Worm (Caenorhabditis elegans) whole organism, mixed stage, embryonic: ENCODE measurements around the gene gst-29.

Experiments
- M03D4.4 ChIP-seq: sonication (generic microtip); optimal IDR thresholded peaks from 2 replicates; lab custom pipeline; 2017; ENCODE audit warnings: mild to moderate bottlenecking, missing genetic modification characterization, missing compliant biosample characterization
- bed-3 ChIP-seq: fragments of 200-800 bp; sonication (Bioruptor generic); optimal IDR thresholded peaks from 3 replicates; lab custom pipeline; 2018; ENCODE audit warnings: mild to moderate bottlenecking, missing genetic modification characterization, moderate library complexity, missing compliant biosample characterization
- ceh-39 ChIP-seq: fragments of 150-350 bp; optimal IDR thresholded peaks from 2 replicates; lab custom pipeline; 2014; ENCODE audit warnings: missing biosample characterization, missing genetic modification characterization
- ceh-43 ChIP-seq: fragments of 200-800 bp; sonication (Bioruptor generic); optimal IDR thresholded peaks from 2 replicates; lab custom pipeline; 2018; ENCODE audit warnings: mild to moderate bottlenecking, missing genetic modification characterization, moderate library complexity, missing compliant biosample characterization
- ces-1 ChIP-seq: fragments of 150-350 bp; optimal IDR thresholded peaks from 2 replicates; lab custom pipeline; 2014; ENCODE audit warnings: missing biosample characterization, missing genetic modification reagents, missing genetic modification characterization
- cnd-1 ChIP-seq: fragments of 200-800 bp; sonication (Bioruptor generic); optimal IDR thresholded peaks from 2 replicates; lab custom pipeline; 2018; ENCODE audit warnings: mild to moderate bottlenecking, missing genetic modification characterization, missing compliant biosample characterization
- drap-1 ChIP-seq: fragments of 200-800 bp; sonication (Bioruptor generic); optimal IDR thresholded peaks from 3 replicates; lab custom pipeline; 2018; ENCODE audit warnings: mild to moderate bottlenecking, missing genetic modification characterization, missing compliant biosample characterization
- elt-1 ChIP-seq: sonication (generic microtip); optimal IDR thresholded peaks from 2 replicates; lab custom pipeline; 2017; ENCODE audit warnings: missing genetic modification characterization, mild to moderate bottlenecking, missing compliant biosample characterization, antibody characterized with exemption, moderate library complexity, borderline replicate concordance; ENCODE audit not compliant: insufficient read depth
- elt-3 ChIP-seq: fragments of 150-350 bp; optimal IDR thresholded peaks from 2 replicates; lab custom pipeline; 2014; ENCODE audit warnings: missing biosample characterization, missing genetic modification characterization
- flh-1 ChIP-seq: fragments of 200-800 bp; sonication (Bioruptor generic); optimal IDR thresholded peaks from 2 replicates; lab custom pipeline; 2018; ENCODE audit warnings: mild to moderate bottlenecking, missing genetic modification characterization, moderate library complexity, missing compliant biosample characterization
- ham-2 ChIP-seq: fragments of 200-800 bp; sonication (Bioruptor generic); optimal IDR thresholded peaks from 2 replicates; lab custom pipeline; 2018; ENCODE audit warnings: mild to moderate bottlenecking, missing genetic modification characterization, missing compliant biosample characterization
- hlh-1 ChIP-seq: fragments of 150-350 bp; optimal IDR thresholded peaks from 2 replicates; lab custom pipeline; 2014; ENCODE audit warnings: missing biosample characterization, missing genetic modification reagents, missing genetic modification characterization
- lin-13 ChIP-seq: fragments of 150-350 bp; optimal IDR thresholded peaks from 2 replicates; lab custom pipeline; 2014; ENCODE audit warnings: missing biosample characterization, missing genetic modification characterization
- lsy-2 ChIP-seq: fragments of 150-350 bp; optimal IDR thresholded peaks from 2 replicates; lab custom pipeline; 2014; ENCODE audit warnings: missing biosample characterization, missing genetic modification characterization
- mab-5 ChIP-seq: fragments of 150-350 bp; optimal IDR thresholded peaks from 2 replicates; lab custom pipeline; 2014; ENCODE audit warnings: missing biosample characterization, missing genetic modification characterization
- mep-1 ChIP-seq: fragments of 150-350 bp; optimal IDR thresholded peaks from 2 replicates; lab custom pipeline; 2017; ENCODE audit warnings: missing biosample characterization, missing genetic modification reagents, missing genetic modification characterization, inconsistent platforms
- mls-2 ChIP-seq: sonication (generic microtip); optimal IDR thresholded peaks from 2 replicates; lab custom pipeline; 2016; ENCODE audit warnings: mild to moderate bottlenecking, missing genetic modification characterization, moderate library complexity, missing compliant biosample characterization
- nhr-2 ChIP-seq: fragments of 150-350 bp; optimal IDR thresholded peaks from 2 replicates; lab custom pipeline; 2014; ENCODE audit warnings: missing biosample characterization, missing genetic modification characterization
- nhr-237 ChIP-seq: fragments of 150-350 bp; optimal IDR thresholded peaks from 2 replicates; lab custom pipeline; 2014; ENCODE audit warnings: missing biosample characterization, missing genetic modification characterization
- nhr-28 ChIP-seq: fragments of 150-350 bp; optimal IDR thresholded peaks from 2 replicates; lab custom pipeline; 2014; ENCODE audit warnings: missing biosample characterization, missing genetic modification characterization
- nhr-76 ChIP-seq: sonication (generic microtip); optimal IDR thresholded peaks from 2 replicates; lab custom pipeline; 2017; ENCODE audit warnings: missing biosample characterization, missing genetic modification characterization
- pha-4 ChIP-seq: fragments of 150-350 bp; optimal IDR thresholded peaks from 2 replicates; lab custom pipeline; 2018; ENCODE audit warnings: missing biosample characterization, missing genetic modification reagents, missing genetic modification characterization
- sem-2 ChIP-seq: fragments of 200-800 bp; sonication (Bioruptor generic); optimal IDR thresholded peaks from 2 replicates; lab custom pipeline; 2018; ENCODE audit warnings: mild to moderate bottlenecking, missing genetic modification characterization, missing compliant biosample characterization
- snpc-4 ChIP-seq: fragments of 150-350 bp; optimal IDR thresholded peaks from 2 replicates; lab custom pipeline; 2014; ENCODE audit warnings: missing biosample characterization, missing genetic modification characterization
- sptf-1 ChIP-seq: sonication (generic microtip); optimal IDR thresholded peaks from 2 replicates; lab custom pipeline; 2017; ENCODE audit warnings: mild to moderate bottlenecking, missing genetic modification characterization, moderate library complexity, missing compliant biosample characterization
- tbx-8 ChIP-seq: fragments of 200-800 bp; sonication (Bioruptor generic); optimal IDR thresholded peaks from 2 replicates; lab custom pipeline; 2018; ENCODE audit warnings: mild to moderate bottlenecking, missing genetic modification characterization, moderate library complexity, missing compliant biosample characterization
- unc-120 ChIP-seq: sonication (generic microtip); optimal IDR thresholded peaks from 2 replicates; lab custom pipeline; 2017; ENCODE audit warnings: missing genetic modification characterization, missing compliant biosample characterization; ENCODE audit not compliant: poor library complexity, severe bottlenecking
- unc-39 ChIP-seq: fragments of 150-350 bp; optimal IDR thresholded peaks from 2 replicates; lab custom pipeline; 2014; ENCODE audit warnings: missing biosample characterization, missing genetic modification characterization
- zip-8 ChIP-seq: fragments of 150-350 bp; optimal IDR thresholded peaks from 2 replicates; lab custom pipeline; 2014; ENCODE audit warnings: missing biosample characterization, missing genetic modification characterization
- ztf-11 ChIP-seq: fragments of 150-350 bp; optimal IDR thresholded peaks from 2 replicates; lab custom pipeline; 2014; ENCODE audit warnings: missing biosample characterization, missing genetic modification characterization

The gst-29 gene

ce11 chrII:15206234-15206633, 36.6 kb upstream of the gst-29 start:
- no peak for TF ChIP-seq ceh-43
- no peak for TF ChIP-seq mep-1 (tag; lab: Kevin White, UChicago)
- TF ChIP-seq nhr-28 (tag; lab: Kevin White, UChicago), result no peak
- TF ChIP-seq bed-3 (GFP tag; lab: Kevin White, UChicago), result no peak
- TF ChIP-seq sptf-1 (tag; lab: Kevin White, UChicago), result no peak
- no peak for TF ChIP-seq elt-3 (tag; lab: Kevin White, UChicago)
- TF ChIP-seq unc-120 (tag; lab: Kevin White, UChicago), result no peak
- TF ChIP-seq, all 35 proteins: peak for 0

ce11 chrII:15205346-15205745, 35.7 kb upstream of the gst-29 start:
- TF ChIP-seq ztf-11 (tag; lab: Kevin White, UChicago), result no peak
- no peak for TF ChIP-seq mls-2 (tag; lab: Kevin White, UChicago)
- no peak for TF ChIP-seq nhr-76 (tag; lab: Kevin White, UChicago)
- TF ChIP-seq M03D4.4 (tag; lab: Kevin White, UChicago), result no peak
- no peak for TF ChIP-seq nhr-28 (tag; lab: Kevin White, UChicago)
- no peak for TF ChIP-seq ceh-39
- TF ChIP-seq zip-8 (tag; lab: Kevin White, UChicago), result no peak
- TF ChIP-seq tbx-8 (GFP tag; lab: Kevin White, UChicago), result no peak
- no peak for TF ChIP-seq nhr-237 (tag; lab: Kevin White, UChicago)
- TF ChIP-seq unc-39 (tag; lab: Kevin White, UChicago), result no peak

- TF ChIP-seq lsy-2 (tag; lab: Kevin White, UChicago) (no peak), ham-2 (GFP tag; lab: Kevin White, UChicago) (no peak), cnd-1 (tag; lab: Kevin White, UChicago) (no peak), M03D4.4 (tag; lab: Kevin White, UChicago) (no peak), nhr-237 (tag; lab: Kevin White, UChicago) (no peak), unc-39 (tag; lab: Kevin White, UChicago) (no peak)
Measured at ce11 chrII:15204069-15204850, 34.6 kb upstream of the gst-29 start.

- TF ChIP-seq elt-3 (tag; lab: Kevin White, UChicago) (no peak), hlh-1 (no peak), ceh-39 (no peak), ztf-11 (tag; lab: Kevin White, UChicago) (no peak), lin-13 (tag; lab: Kevin White, UChicago) (no peak), M03D4.4 (tag; lab: Kevin White, UChicago) (no peak), flh-1 (GFP tag; lab: Kevin White, UChicago) (no peak), drap-1 (no peak), nhr-76 (tag; lab: Kevin White, UChicago) (no peak)
- TF ChIP-seq, all 35 proteins: peak for 0
Measured at ce11 chrII:15203398-15204068, 33.9 kb upstream of the gst-29 start.

- no peak for TF ChIP-seq flh-1 (GFP tag; lab: Kevin White, UChicago)
- TF ChIP-seq ces-1 (GFP tag; lab: Kevin White, UChicago), result no peak
- no peak for TF ChIP-seq ztf-11 (tag; lab: Kevin White, UChicago)
- TF ChIP-seq nhr-76 (tag; lab: Kevin White, UChicago), result no peak
- no peak for TF ChIP-seq sem-2 (GFP tag; lab: Kevin White, UChicago)
- no peak for TF ChIP-seq ceh-43
- no peak for TF ChIP-seq nhr-2 (tag; lab: Kevin White, UChicago)
- no peak for TF ChIP-seq mab-5 (tag; lab: Kevin White, UChicago)
- no peak for TF ChIP-seq snpc-4
Measured at ce11 chrII:15197500-15197899, 27.8 kb upstream of the gst-29 start.

- TF ChIP-seq nhr-76 (tag; lab: Kevin White, UChicago) (no peak), snpc-4 (no peak), ceh-39 (no peak), zip-8 (tag; lab: Kevin White, UChicago) (no peak), sptf-1 (tag; lab: Kevin White, UChicago) (no peak), pha-4 (tag; lab: Kevin White, UChicago) (no peak), elt-1 (tag; lab: Kevin White, UChicago) (no peak)
Measured at ce11 chrII:15196433-15196832, 26.8 kb upstream of the gst-29 start, which contains the start of gene spsb-1. Gene spsb-1, plus strand, starts transcription at chrII:15196733.
